Fruit fly (Drosophila melanogaster) whole organism, prepupa: ENCODE data around the gene CG14400.
A peak's percentile ranks its signal among the peaks of the same experiment; 100 is the strongest.

Experiments used
- Blimp-1 ChIP-seq: fragments of 200-800 bp; sonication (Bioruptor generic); optimal IDR thresholded peaks from 3 replicates; lab custom pipeline; 2017; ENCODE audit warnings: missing biosample characterization, missing genetic modification characterization, mild to moderate bottlenecking, moderate library complexity, missing genetic modification reagents
- CG11902 ChIP-seq: fragments of 200-800 bp; sonication (Bioruptor generic); optimal IDR thresholded peaks from 3 replicates; lab custom pipeline; 2016; ENCODE audit warnings: missing biosample characterization, missing genetic modification characterization
- CG3919 ChIP-seq: fragments of 200-800 bp; sonication (Bioruptor generic); optimal IDR thresholded peaks from 3 replicates; lab custom pipeline; 2016; ENCODE audit warnings: missing biosample characterization, missing genetic modification characterization
- CG6854 ChIP-seq: fragments of 200-800 bp; sonication (Bioruptor generic); optimal IDR thresholded peaks from 2 replicates; lab custom pipeline; 2017; ENCODE audit warnings: missing biosample characterization, mild to moderate bottlenecking, missing genetic modification characterization
- CG8632 ChIP-seq: fragments of 200-800 bp; sonication (Bioruptor generic); optimal IDR thresholded peaks from 3 replicates; lab custom pipeline; 2016; ENCODE audit warnings: missing biosample characterization, missing genetic modification characterization
- Eip75B ChIP-seq: fragments of 200-800 bp; sonication (Bioruptor generic); optimal IDR thresholded peaks from 3 replicates; lab custom pipeline; 2016; ENCODE audit warnings: missing biosample characterization, missing genetic modification characterization
- Hr39 ChIP-seq: fragments of 200-800 bp; sonication (Bioruptor generic); optimal IDR thresholded peaks from 2 replicates; lab custom pipeline; 2016; ENCODE audit warnings: missing biosample characterization, missing genetic modification characterization
- Smox ChIP-seq: fragments of 200-800 bp; sonication (Bioruptor generic); optimal IDR thresholded peaks from 3 replicates; lab custom pipeline; 2016; ENCODE audit warnings: missing biosample characterization, missing genetic modification characterization
- fd85E ChIP-seq: fragments of 200-800 bp; sonication (Bioruptor generic); optimal IDR thresholded peaks from 3 replicates; lab custom pipeline; 2016; ENCODE audit warnings: missing biosample characterization, missing genetic modification characterization
- fkh ChIP-seq: fragments of 200-800 bp; sonication (Bioruptor generic); optimal IDR thresholded peaks from 3 replicates; lab custom pipeline; 2017; ENCODE audit warnings: missing biosample characterization, mild to moderate bottlenecking, missing genetic modification characterization, moderate library complexity
- net ChIP-seq: fragments of 200-800 bp; sonication (Bioruptor generic); optimal IDR thresholded peaks from 3 replicates; lab custom pipeline; 2016; ENCODE audit warnings: missing biosample characterization, missing genetic modification characterization

DNA sequence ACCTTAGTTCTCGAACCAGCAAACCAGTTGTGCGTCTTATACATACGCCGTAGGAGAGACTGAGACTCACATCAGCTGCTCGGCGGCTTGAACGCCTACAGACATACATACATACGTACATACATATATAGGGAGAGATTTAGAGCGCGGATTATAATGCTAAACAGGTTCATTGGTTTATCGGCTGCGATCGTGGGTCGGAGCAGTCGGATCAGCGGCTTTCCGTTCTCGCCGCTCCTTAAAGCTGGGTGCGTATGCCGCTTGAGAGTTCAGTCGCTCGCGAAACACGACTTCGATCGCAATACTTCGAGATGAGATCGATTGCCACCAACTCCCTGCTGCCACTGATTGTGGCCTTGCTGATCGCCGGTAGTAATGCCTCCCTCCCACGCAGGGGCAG lies 32.4 kb downstream of the CG14400 start:
- TF ChIP-seq Hr39 (GFP tag; lab: Kevin White, UChicago) = no peak
- no peak for TF ChIP-seq fkh
- no peak for TF ChIP-seq CG11902 (GFP tag; lab: Kevin White, UChicago)
- TF ChIP-seq net (GFP tag; lab: Kevin White, UChicago) = no peak
- TF ChIP-seq CG6854 = peak; percentile 20
- no peak for TF ChIP-seq fd85E (GFP tag; lab: Kevin White, UChicago)
- no peak for TF ChIP-seq Eip75B (GFP tag; lab: Kevin White, UChicago)
- no peak for TF ChIP-seq Blimp-1
- no peak for TF ChIP-seq Smox (GFP tag; lab: Kevin White, UChicago)
- TF ChIP-seq CG8632 (GFP tag; lab: Kevin White, UChicago) = no peak
- TF ChIP-seq CG3919 = no peak
